Worm (Caenorhabditis elegans): ENCODE measurements around the gene maa-1.
A peak's percentile ranks its signal among the peaks of the same experiment; 100 is the strongest.

maa-1 gene

ce11 chrIII:11862149-11862548 lies 39.8 kb upstream of the maa-1 start, which contains the start of gene Y56A3A.2:
Gene Y56A3A.2, minus strand, starts transcription at chrIII:11862249.
- TF ChIP-seq fax-1 (tag; optimal IDR thresholded peaks at IDR 0.05) = no peak
- TF ChIP-seq T23F11.4 (GFP tag; optimal IDR thresholded peaks at IDR 0.05) = no peak
- no peak for TF ChIP-seq lin-11 (tag; optimal IDR thresholded peaks at IDR 0.05)
- TF ChIP-seq ama-1 (optimal IDR thresholded peaks at IDR 0.05) = no peak
- TF ChIP-seq pha-4 (tag; optimal IDR thresholded peaks at IDR 0.05) = no peak
- no peak for TF ChIP-seq eyg-1 (tag; optimal IDR thresholded peaks at IDR 0.05)
- no peak for TF ChIP-seq unc-55 (GFP tag; optimal IDR thresholded peaks at IDR 0.05)
- TF ChIP-seq ceh-18 (tag; optimal IDR thresholded peaks at IDR 0.05) = no peak
- TF ChIP-seq ref-2 (tag; optimal IDR thresholded peaks at IDR 0.05) = no peak
- no peak for TF ChIP-seq sdc-2 (tag; optimal IDR thresholded peaks at IDR 0.05)
- no peak for TF ChIP-seq ahr-1 (tag; optimal IDR thresholded peaks at IDR 0.05)
- TF ChIP-seq madf-2 (tag; optimal IDR thresholded peaks at IDR 0.05) = no peak
- TF ChIP-seq lim-6 (tag; optimal IDR thresholded peaks at IDR 0.05) = no peak
- no peak for TF ChIP-seq zip-5 (tag; optimal IDR thresholded peaks at IDR 0.05)
- TF ChIP-seq tbx-2 (tag; optimal IDR thresholded peaks at IDR 0.05) = no peak
- TF ChIP-seq hlh-30 (tag; optimal IDR thresholded peaks at IDR 0.05; ENCODE audit: insufficient read depth) = no peak
- no peak for TF ChIP-seq fkh-6 (tag; optimal IDR thresholded peaks at IDR 0.05)
- no peak for TF ChIP-seq pax-1 (tag; optimal IDR thresholded peaks at IDR 0.05)

DNA sequence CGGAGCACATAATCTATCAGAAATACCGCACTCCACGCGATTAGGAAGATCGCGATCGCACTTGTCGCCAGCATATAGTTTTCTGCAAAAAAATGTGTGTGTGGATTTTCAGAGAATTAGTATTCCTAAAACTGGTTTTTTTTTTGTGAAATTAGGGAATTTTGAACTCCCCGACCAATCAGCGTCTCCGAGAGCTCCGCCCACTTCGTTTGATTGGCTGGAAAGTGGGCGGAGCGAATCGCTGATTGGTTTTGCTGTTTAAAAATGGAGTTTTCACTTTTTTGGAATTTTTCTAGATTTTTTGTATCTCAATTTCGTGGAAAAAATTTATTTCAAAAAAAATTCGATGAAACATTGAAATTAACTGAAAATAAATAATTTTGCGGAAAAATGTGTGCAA lies 38.8 kb upstream of the maa-1 start:
- TF ChIP-seq ztf-16 (tag; optimal IDR thresholded peaks at IDR 0.05) = no peak
- no peak for TF ChIP-seq nhr-11 (tag; optimal IDR thresholded peaks at IDR 0.05)
- TF ChIP-seq lin-11 (tag; optimal IDR thresholded peaks at IDR 0.05) = no peak
- TF ChIP-seq Y22D7AL.16 (tag; optimal IDR thresholded peaks at IDR 0.05) = no peak
- TF ChIP-seq nfya-1 (tag; optimal IDR thresholded peaks at IDR 0.05) = peak; percentile 91
- no peak for TF ChIP-seq dmd-4 (tag; optimal IDR thresholded peaks at IDR 0.05; ENCODE audit: borderline replicate concordance)

ce11 chrIII:11856852-11857251 lies 34.5 kb upstream of the maa-1 start:
- TF ChIP-seq ttx-3 (tag; optimal IDR thresholded peaks at IDR 0.05) (no peak), ceh-30 (tag; optimal IDR thresholded peaks at IDR 0.05) (no peak), pros-1 (tag; optimal IDR thresholded peaks at IDR 0.05) (no peak), elt-2 (tag; optimal IDR thresholded peaks at IDR 0.05) (no peak), ama-1 (optimal IDR thresholded peaks at IDR 0.05) (no peak), sox-4 (tag; optimal IDR thresholded peaks at IDR 0.05) (no peak), ceh-18 (tag; optimal IDR thresholded peaks at IDR 0.05) (no peak), K02D7.2 (tag; optimal IDR thresholded peaks at IDR 0.05) (no peak), Y22D7AL.16 (tag; optimal IDR thresholded peaks at IDR 0.05) (no peak), ceh-6 (GFP tag; optimal IDR thresholded peaks at IDR 0.05) (no peak), ceh-31 (tag; optimal IDR thresholded peaks at IDR 0.05) (no peak), ceh-48 (tag; optimal IDR thresholded peaks at IDR 0.05) (no peak), sox-2 (GFP tag; IDR thresholded peaks at IDR 0.05) (no peak), ceh-14 (tag; optimal IDR thresholded peaks at IDR 0.05) (no peak), ahr-1 (tag; optimal IDR thresholded peaks at IDR 0.05) (no peak), fkh-6 (tag; optimal IDR thresholded peaks at IDR 0.05) (no peak), ceh-45 (GFP tag; IDR thresholded peaks at IDR 0.05) (no peak), odd-2 (tag; optimal IDR thresholded peaks at IDR 0.05) (no peak), ceh-34 (tag; optimal IDR thresholded peaks at IDR 0.05) (no peak)

DNA sequence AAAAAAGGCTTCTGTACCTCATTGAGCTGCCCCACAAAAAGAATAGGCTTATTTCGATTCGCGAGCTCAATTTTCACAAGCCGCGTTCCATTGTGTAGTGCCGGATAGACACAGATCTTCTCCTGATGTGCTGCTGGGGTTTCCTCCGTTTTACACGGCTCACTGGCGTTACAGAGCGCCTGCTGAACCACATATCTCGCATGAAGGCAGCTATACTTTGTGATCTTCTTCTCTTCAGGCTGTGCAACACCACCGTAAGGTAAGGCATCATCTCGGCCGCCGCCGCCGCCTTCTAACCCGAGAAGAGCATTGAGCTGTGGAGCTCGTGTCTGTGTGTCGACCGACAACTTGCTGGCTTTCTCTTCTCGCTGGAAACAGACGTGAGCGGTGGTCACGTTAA lies 31.2 kb upstream of the maa-1 start:
- TF ChIP-seq dve-1 (tag; optimal IDR thresholded peaks at IDR 0.05) (no peak), ref-2 (tag; optimal IDR thresholded peaks at IDR 0.05) (no peak)

All from whole organism, late embryonic.